Fruit fly (Drosophila melanogaster) whole organism, embryonic: ENCODE results near the gene Bet3.

Experiments used
- Asciz ChIP-seq: fragments of 200-800 bp; sonication (Bioruptor generic); optimal IDR thresholded peaks from 2 replicates; lab custom pipeline; 2017; ENCODE audit warnings: missing biosample characterization, mild to moderate bottlenecking, missing genetic modification characterization, missing genetic modification reagents
- CG14441 ChIP-seq: fragments of 200-800 bp; sonication (Bioruptor generic); IDR thresholded peaks from 2 replicates; pipeline ENCODE4 v1.3.6; 2022; ENCODE audit warnings: missing biosample characterization, missing genetic modification characterization
- CG15479 ChIP-seq: fragments of 200-800 bp; sonication (Bioruptor generic); optimal IDR thresholded peaks from 3 replicates; lab custom pipeline; 2019; ENCODE audit warnings: missing biosample characterization, mild to moderate bottlenecking, missing genetic modification characterization, moderate library complexity
- CG16779 ChIP-seq: fragments of 200-800 bp; sonication (Bioruptor generic); IDR thresholded peaks from 2 replicates; pipeline ENCODE4 v1.3.6; 2022; ENCODE audit warnings: missing biosample characterization, missing genetic modification characterization
- CG17328 ChIP-seq: fragments of 200-800 bp; sonication (Bioruptor generic); IDR thresholded peaks from 2 replicates; pipeline ENCODE4 v1.3.6; 2022; ENCODE audit warnings: missing biosample characterization, missing genetic modification characterization
- CG1792 ChIP-seq: fragments of 200-800 bp; sonication (Bioruptor generic); optimal IDR thresholded peaks from 2 replicates; lab custom pipeline; 2016; ENCODE audit warnings: missing biosample characterization, missing genetic modification characterization
- CG18262 ChIP-seq: fragments of 200-800 bp; optimal IDR thresholded peaks from 3 replicates; lab custom pipeline; 2019; ENCODE audit warnings: missing biosample characterization, mild to moderate bottlenecking, missing genetic modification characterization, moderate library complexity
- CG2120 ChIP-seq: fragments of 200-800 bp; sonication (Bioruptor generic); optimal IDR thresholded peaks from 3 replicates; lab custom pipeline; 2016; ENCODE audit warnings: missing biosample characterization, missing genetic modification characterization
- CG30403 ChIP-seq: fragments of 200-800 bp; sonication (Bioruptor generic); optimal IDR thresholded peaks from 3 replicates; lab custom pipeline; 2016; ENCODE audit warnings: missing biosample characterization, missing genetic modification characterization
- CG31365 ChIP-seq: fragments of 200-800 bp; sonication (Bioruptor generic); optimal IDR thresholded peaks from 2 replicates; lab custom pipeline; 2018; ENCODE audit warnings: missing biosample characterization, mild to moderate bottlenecking, missing genetic modification characterization
- CG33557 ChIP-seq: fragments of 200-800 bp; sonication (Bioruptor generic); optimal IDR thresholded peaks from 2 replicates; lab custom pipeline; 2019; ENCODE audit warnings: missing biosample characterization, mild to moderate bottlenecking, missing genetic modification characterization, moderate library complexity
- CG4424 ChIP-seq: fragments of 200-800 bp; sonication (Bioruptor generic); optimal IDR thresholded peaks from 3 replicates; lab custom pipeline; 2016; ENCODE audit warnings: missing biosample characterization, missing genetic modification characterization
- CG6654 ChIP-seq: fragments of 200-800 bp; sonication (Bioruptor generic); optimal IDR thresholded peaks from 2 replicates; lab custom pipeline; 2017; ENCODE audit warnings: missing biosample characterization, mild to moderate bottlenecking, missing genetic modification characterization
- CG7839 ChIP-seq: fragments of 200-800 bp; sonication (Bioruptor generic); optimal IDR thresholded peaks from 3 replicates; lab custom pipeline; 2018; ENCODE audit warnings: missing biosample characterization, mild to moderate bottlenecking, missing genetic modification characterization, moderate library complexity
- CG8388 ChIP-seq: fragments of 200-800 bp; sonication (Bioruptor generic); optimal IDR thresholded peaks from 2 replicates; lab custom pipeline; 2019; ENCODE audit warnings: missing biosample characterization, mild to moderate bottlenecking, missing genetic modification characterization, moderate library complexity
- CG8478 ChIP-seq: fragments of >200 bp; optimal IDR thresholded peaks from 2 replicates; lab custom pipeline; 2018
- CG9609 ChIP-seq: fragments of 200-800 bp; sonication (Bioruptor generic); optimal IDR thresholded peaks from 3 replicates; lab custom pipeline; 2016; ENCODE audit warnings: missing biosample characterization, missing genetic modification characterization
- Dek ChIP-seq: fragments of 200-800 bp; sonication (Bioruptor generic); optimal IDR thresholded peaks from 3 replicates; lab custom pipeline; 2019; ENCODE audit warnings: missing biosample characterization, mild to moderate bottlenecking, missing genetic modification characterization, moderate library complexity
- Fer3 ChIP-seq: fragments of 200-800 bp; sonication (Bioruptor generic); optimal IDR thresholded peaks from 2 replicates; lab custom pipeline; 2018; ENCODE audit warnings: missing biosample characterization, mild to moderate bottlenecking, missing genetic modification characterization, moderate library complexity
- HHEX ChIP-seq: fragments of 200-800 bp; sonication (Bioruptor generic); optimal IDR thresholded peaks from 3 replicates; lab custom pipeline; 2017; ENCODE audit warnings: missing biosample characterization, mild to moderate bottlenecking, missing genetic modification characterization, missing genetic modification reagents
- HLH3B ChIP-seq: fragments of 200-800 bp; sonication (Bioruptor generic); IDR thresholded peaks from 2 replicates; pipeline ENCODE4 v1.3.6; 2022; ENCODE audit warnings: missing biosample characterization, missing genetic modification characterization
- Lpt ChIP-seq: fragments of >200 bp; optimal IDR thresholded peaks from 2 replicates; lab custom pipeline; 2018; ENCODE audit warnings: missing biosample characterization, missing genetic modification characterization
- Mrtf ChIP-seq: fragments of 200-800 bp; sonication (Bioruptor generic); IDR thresholded peaks from 3 replicates; pipeline ENCODE4 v1.3.6; 2022; ENCODE audit warnings: missing biosample characterization, missing genetic modification characterization
- Oli ChIP-seq: fragments of 200-800 bp; sonication (Bioruptor generic); optimal IDR thresholded peaks from 2 replicates; lab custom pipeline; 2018; ENCODE audit warnings: missing biosample characterization, mild to moderate bottlenecking, missing genetic modification characterization, moderate library complexity
- Ravus ChIP-seq: fragments of 200-800 bp; sonication (Bioruptor generic); IDR thresholded peaks from 2 replicates; pipeline ENCODE4 v1.3.6; 2022; ENCODE audit warnings: missing biosample characterization, missing genetic modification characterization
- ac ChIP-seq: fragments of 200-800 bp; sonication (Bioruptor generic); optimal IDR thresholded peaks from 3 replicates; lab custom pipeline; 2017; ENCODE audit warnings: missing biosample characterization, mild to moderate bottlenecking, missing genetic modification characterization
- bcd ChIP-seq: fragments of 200-800 bp; sonication (Bioruptor generic); optimal IDR thresholded peaks from 2 replicates; lab custom pipeline; 2017; ENCODE audit warnings: missing biosample characterization, mild to moderate bottlenecking, missing genetic modification characterization
- chm ChIP-seq: fragments of 200-800 bp; sonication (Bioruptor generic); IDR thresholded peaks from 2 replicates; pipeline ENCODE4 v1.3.6; 2022; ENCODE audit warnings: missing biosample characterization, missing genetic modification characterization
- dimm ChIP-seq: fragments of 200-800 bp; sonication (Bioruptor generic); IDR thresholded peaks from 2 replicates; pipeline ENCODE4 v1.3.6; 2022; ENCODE audit warnings: missing biosample characterization, missing genetic modification characterization
- dpn ChIP-seq, 2 experiments: fragments of 200-800 bp; sonication (Bioruptor generic); optimal IDR thresholded peaks; 3 replicates each; lab custom pipeline; 2016; ENCODE audit warnings: missing biosample characterization in 2 of 2, missing genetic modification characterization in 2 of 2
- emc ChIP-seq: fragments of 200-800 bp; sonication (Bioruptor generic); optimal IDR thresholded peaks from 2 replicates; lab custom pipeline; 2016; ENCODE audit warnings: missing biosample characterization, missing genetic modification characterization
- fd64A ChIP-seq: fragments of 200-800 bp; sonication (Bioruptor generic); optimal IDR thresholded peaks from 3 replicates; lab custom pipeline; 2018; ENCODE audit warnings: missing biosample characterization, mild to moderate bottlenecking, missing genetic modification characterization
- gcm ChIP-seq: fragments of 200-800 bp; sonication (Bioruptor generic); optimal IDR thresholded peaks from 2 replicates; lab custom pipeline; 2019; ENCODE audit warnings: missing biosample characterization, mild to moderate bottlenecking, missing genetic modification characterization, moderate library complexity
- gsb ChIP-seq: fragments of 200-800 bp; sonication (Bioruptor generic); IDR thresholded peaks from 2 replicates; pipeline ENCODE4 v1.3.6; 2022; ENCODE audit warnings: missing biosample characterization, missing genetic modification characterization
- gt ChIP-seq: fragments of 200-800 bp; sonication (Bioruptor generic); IDR thresholded peaks from 2 replicates; pipeline ENCODE4 v1.3.6; 2022; ENCODE audit warnings: missing biosample characterization, missing genetic modification characterization
- ken ChIP-seq: fragments of 200-800 bp; sonication (Bioruptor generic); IDR thresholded peaks from 3 replicates; pipeline ENCODE4 v1.3.6; 2022; ENCODE audit warnings: missing biosample characterization, missing genetic modification characterization
- klu ChIP-seq: fragments of 200-800 bp; sonication (Bioruptor generic); IDR thresholded peaks from 2 replicates; pipeline ENCODE4 v1.3.6; 2022; ENCODE audit warnings: missing biosample characterization, missing genetic modification characterization
- psq ChIP-seq: fragments of 200-800 bp; sonication (Bioruptor generic); optimal IDR thresholded peaks from 2 replicates; lab custom pipeline; 2017; ENCODE audit warnings: missing biosample characterization, missing genetic modification characterization
- pum ChIP-seq: fragments of 200-800 bp; sonication (Bioruptor generic); optimal IDR thresholded peaks from 2 replicates; lab custom pipeline; 2016; ENCODE audit warnings: missing biosample characterization, missing genetic modification characterization
- ranshi ChIP-seq: fragments of 200-800 bp; sonication (Bioruptor generic); IDR thresholded peaks from 2 replicates; pipeline ENCODE4 v1.3.6; 2022; ENCODE audit warnings: missing biosample characterization, missing genetic modification characterization
- sd ChIP-seq: fragments of 200-800 bp; sonication (Bioruptor generic); optimal IDR thresholded peaks from 3 replicates; lab custom pipeline; 2018; ENCODE audit warnings: missing biosample characterization, mild to moderate bottlenecking, missing genetic modification characterization, moderate library complexity
- shn ChIP-seq: fragments of 200-800 bp; sonication (Bioruptor generic); optimal IDR thresholded peaks from 3 replicates; lab custom pipeline; 2016; ENCODE audit warnings: missing biosample characterization, missing genetic modification characterization
- sima ChIP-seq: fragments of 200-800 bp; sonication (Bioruptor generic); optimal IDR thresholded peaks from 2 replicates; lab custom pipeline; 2016; ENCODE audit warnings: missing biosample characterization, missing genetic modification characterization
- slp2 ChIP-seq: fragments of 200-800 bp; sonication (Bioruptor generic); optimal IDR thresholded peaks from 2 replicates; lab custom pipeline; 2016; ENCODE audit warnings: missing biosample characterization, missing genetic modification characterization
- sna ChIP-seq: fragments of 200-800 bp; sonication (Bioruptor generic); IDR thresholded peaks from 2 replicates; pipeline ENCODE4 v1.3.6; 2022; ENCODE audit warnings: missing biosample characterization, missing genetic modification characterization; ENCODE audit not compliant: partially characterized antibody
- sr ChIP-seq: fragments of 200-800 bp; sonication (Bioruptor generic); IDR thresholded peaks from 3 replicates; pipeline ENCODE4 v1.3.6; 2022; ENCODE audit warnings: missing biosample characterization, missing genetic modification characterization
- tin ChIP-seq: fragments of 200-800 bp; sonication (Bioruptor generic); optimal IDR thresholded peaks from 3 replicates; lab custom pipeline; 2016; ENCODE audit warnings: missing biosample characterization, missing genetic modification characterization
- tll ChIP-seq, 2 experiments: fragments of 200-800 bp in 1 of 2; fragments of >200 bp in 1 of 2; sonication (Bioruptor generic) in 1 of 2; optimal IDR thresholded peaks; 2 replicates each; lab custom pipeline; 2017 to 2019; ENCODE audit warnings: missing biosample characterization in 2 of 2, missing genetic modification characterization in 2 of 2, mild to moderate bottlenecking in 1 of 2, moderate library complexity in 1 of 2
- tx ChIP-seq: fragments of 200-800 bp; sonication (Bioruptor generic); optimal IDR thresholded peaks from 2 replicates; lab custom pipeline; 2016; ENCODE audit warnings: missing biosample characterization, missing genetic modification characterization
- unc-4 ChIP-seq: fragments of 200-800 bp; sonication (Bioruptor generic); IDR thresholded peaks from 2 replicates; pipeline ENCODE4 v1.3.6; 2022; ENCODE audit warnings: missing biosample characterization, missing genetic modification characterization; ENCODE audit not compliant: partially characterized antibody
- zen2 ChIP-seq: fragments of 200-800 bp; sonication (Bioruptor generic); IDR thresholded peaks from 3 replicates; pipeline ENCODE4 v1.3.6; 2022; ENCODE audit warnings: missing biosample characterization, missing genetic modification characterization; ENCODE audit not compliant: partially characterized antibody

Gene Bet3

dm6 chr3L:9462247-9462769 is 20.2 kb upstream of the Bet3 start (continued):
- TF ChIP-seq ranshi (GFP tag; lab: Robert Waterston, UW) (0 out of 2 replicates have a peak, but pooled peaks have one; percentile 64), CG4424 (peak; percentile 84), tll (GFP tag; optimal IDR thresholded peaks at IDR 0.05; lab: Kevin White, UChicago) (no peak), ken (GFP tag; lab: Robert Waterston, UW) (peak; percentile 43; the same call in 1 of the 3 replicates), emc (GFP tag; lab: Kevin White, UChicago) (no peak), CG30403 (GFP tag; lab: Kevin White, UChicago) (peak; percentile 93), ac (peak; percentile 78), slp2 (GFP tag; lab: Kevin White, UChicago) (peak; percentile 77), chm (GFP tag; lab: Robert Waterston, UW) (peak; percentile 60), CG16779 (GFP tag; lab: Robert Waterston, UW) (no peak), shn (GFP tag; lab: Kevin White, UChicago) (peak; percentile 69), gcm (GFP tag; lab: Kevin White, UChicago) (peak; percentile 95), sna (GFP tag; lab: Robert Waterston, UW) (peak; percentile 58; the same call in 1 of the 2 replicates), CG6654 (GFP tag; lab: Kevin White, UChicago) (peak; percentile 64), pum (GFP tag; lab: Kevin White, UChicago) (peak; percentile 72), dimm (no peak), Oli (tag; lab: Kevin White, UChicago) (peak; percentile 87), sd (tag; lab: Kevin White, UChicago) (no peak), CG17328 (GFP tag; lab: Robert Waterston, UW) (peak; percentile 79), tx (GFP tag; lab: Kevin White, UChicago) (peak; percentile 59), psq (peak; percentile 44), CG18262 (tag; lab: Kevin White, UChicago) (peak; percentile 97), CG8478 (lab: Kevin White, UChicago) (no peak), bcd (peak; percentile 83), CG2120 (GFP tag; lab: Kevin White, UChicago) (peak; percentile 82), HHEX (GFP tag; lab: Kevin White, UChicago) (peak; percentile 83), Dek (peak; percentile 89), unc-4 (GFP tag; lab: Robert Waterston, UW) (no peak), CG9609 (peak; percentile 42), CG8388 (peak; percentile 94), CG14441 (GFP tag; lab: Robert Waterston, UW) (peak; percentile 42; the same call in 1 of the 2 replicates), HLH3B (peak; percentile 73), Ravus (GFP tag; lab: Robert Waterston, UW) (peak; percentile 21; the same call in 1 of the 2 replicates), Lpt (GFP tag; lab: Kevin White, UChicago) (no peak), CG33557 (GFP tag; lab: Kevin White, UChicago) (peak; percentile 92), sima (GFP tag; lab: Kevin White, UChicago) (no peak), gt (GFP tag; lab: Robert Waterston, UW) (peak; percentile 58; the same call in 1 of the 2 replicates), zen2 (GFP tag; lab: Robert Waterston, UW) (no peak), fd64A (GFP tag; lab: Kevin White, UChicago) (peak; percentile 62), CG15479 (GFP tag; lab: Kevin White, UChicago) (peak; percentile 76), Mrtf (GFP tag; lab: Robert Waterston, UW) (peak; percentile 65; the same call in 1 of the 3 replicates), CG7839 (peak; percentile 91), CG1792 (GFP tag; lab: Kevin White, UChicago) (peak; percentile 41), tin (GFP tag; lab: Kevin White, UChicago) (peak; percentile 86), klu (GFP tag; lab: Robert Waterston, UW) (no peak), Fer3 (tag; lab: Kevin White, UChicago) (peak; percentile 89), gsb (GFP tag; lab: Robert Waterston, UW) (no peak), Asciz (GFP tag; lab: Kevin White, UChicago) (peak; percentile 93), CG31365 (tag; lab: Kevin White, UChicago) (peak; percentile 54), dpn (GFP tag; optimal IDR thresholded peaks at IDR 0.05; lab: Kevin White, UChicago) (peak; percentile 73 to 77), sr (GFP tag; lab: Robert Waterston, UW) (no peak; the same call in 2 of the 3 replicates)
